Worm (Caenorhabditis elegans) whole organism, early embryonic: ENCODE data around the gene C16C8.19.

ENCODE experiments used
- B0310.2 ChIP-seq: sonication (generic microtip); optimal IDR thresholded peaks from 2 replicates; lab custom pipeline; 2016; ENCODE audit warnings: mild to moderate bottlenecking, missing genetic modification characterization, missing compliant biosample characterization
- F13C5.2 ChIP-seq: sonication (generic microtip); optimal IDR thresholded peaks from 2 replicates; lab custom pipeline; 2017; ENCODE audit warnings: mild to moderate bottlenecking, missing genetic modification characterization, inconsistent platforms, missing compliant biosample characterization
- aly-1 ChIP-seq: sonication (generic microtip); optimal IDR thresholded peaks from 2 replicates; lab custom pipeline; 2016; ENCODE audit warnings: missing genetic modification characterization, missing compliant biosample characterization
- ama-1 ChIP-seq: fragments of 150-350 bp; optimal IDR thresholded peaks from 2 replicates; lab custom pipeline; 2014
- ceh-13 ChIP-seq: fragments of 200-800 bp; sonication (Bioruptor generic); optimal IDR thresholded peaks from 2 replicates; lab custom pipeline; 2018; ENCODE audit warnings: mild to moderate bottlenecking, missing genetic modification characterization, missing compliant biosample characterization
- ceh-36 ChIP-seq: sonication (generic microtip); optimal IDR thresholded peaks from 2 replicates; lab custom pipeline; 2016; ENCODE audit warnings: missing genetic modification characterization, inconsistent platforms, missing compliant biosample characterization
- ets-7 ChIP-seq: sonication (generic microtip); optimal IDR thresholded peaks from 2 replicates; lab custom pipeline; 2016; ENCODE audit warnings: missing genotype, missing genetic modification characterization, missing compliant biosample characterization
- flt-1 ChIP-seq: fragments of 200-800 bp; sonication (Bioruptor generic); IDR thresholded peaks from 2 replicates; pipeline ENCODE4 v1.3.6; 2022; ENCODE audit warnings: missing genetic modification characterization, missing compliant biosample characterization
- hmbx-1 ChIP-seq: sonication (generic microtip); optimal IDR thresholded peaks from 2 replicates; lab custom pipeline; 2016; ENCODE audit warnings: mild to moderate bottlenecking, missing genetic modification characterization, missing compliant biosample characterization
- hmg-4 ChIP-seq: fragments of 200-800 bp; sonication (Bioruptor generic); optimal IDR thresholded peaks from 2 replicates; lab custom pipeline; 2018; ENCODE audit warnings: mild to moderate bottlenecking, missing genetic modification characterization, missing compliant biosample characterization
- hnd-1 ChIP-seq: sonication (generic microtip); optimal IDR thresholded peaks from 2 replicates; lab custom pipeline; 2016; ENCODE audit warnings: missing genetic modification characterization, missing compliant biosample characterization
- pes-1 ChIP-seq: fragments of 200-800 bp; sonication (Bioruptor generic); IDR thresholded peaks from 2 replicates; pipeline ENCODE4 v1.3.6; 2022; ENCODE audit warnings: missing genetic modification reagents, missing genetic modification characterization, missing compliant biosample characterization
- scrt-1 ChIP-seq: fragments of 200-800 bp; sonication (Bioruptor generic); IDR thresholded peaks from 2 replicates; pipeline ENCODE4 v1.3.6; 2022; ENCODE audit warnings: missing genetic modification characterization, missing compliant biosample characterization
- sea-1 ChIP-seq: fragments of 200-800 bp; sonication (Bioruptor generic); conservative IDR thresholded peaks from 2 replicates; pipeline ENCODE4 v1.3.6; 2022; ENCODE audit warnings: missing genetic modification characterization, missing compliant biosample characterization
- tbx-11 ChIP-seq: fragments of 200-800 bp; sonication (Bioruptor generic); IDR thresholded peaks from 2 replicates; pipeline ENCODE4 v1.3.6; 2022; ENCODE audit warnings: missing genetic modification characterization, missing compliant biosample characterization
- tbx-37 ChIP-seq: fragments of 200-800 bp; sonication (Bioruptor generic); conservative IDR thresholded peaks from 2 replicates; pipeline ENCODE4 v1.3.6; 2022; ENCODE audit warnings: missing genetic modification reagents, missing genetic modification characterization, missing compliant biosample characterization
- tra-4 ChIP-seq: sonication (generic microtip); optimal IDR thresholded peaks from 2 replicates; lab custom pipeline; 2017; ENCODE audit warnings: missing genetic modification characterization, missing compliant biosample characterization

Gene C16C8.19

ce11 chrII:3471603-3472002 lies 13.3 kb downstream of the C16C8.19 start, which contains the start of gene Y49F6B.13:
TSS of gene Y49F6B.13 (minus strand) at chrII:3471703.
- TF ChIP-seq hmg-4 (GFP tag; lab: Kevin White, UChicago) (no peak), tbx-37 (no peak), hnd-1 (tag; lab: Kevin White, UChicago) (no peak), ceh-13 (GFP tag; lab: Kevin White, UChicago) (no peak), tbx-11 (GFP tag; lab: Robert Waterston, UW) (no peak), hmbx-1 (tag; lab: Kevin White, UChicago) (no peak), ceh-36 (no peak), B0310.2 (tag; lab: Kevin White, UChicago) (no peak), flt-1 (GFP tag; lab: Robert Waterston, UW) (no peak), ets-7 (tag; lab: Kevin White, UChicago) (no peak), sea-1 (GFP tag; lab: Robert Waterston, UW) (no peak)

- no peak for TF ChIP-seq ama-1
- no peak for TF ChIP-seq tra-4
- TF ChIP-seq aly-1 (tag; lab: Kevin White, UChicago): no peak
- TF ChIP-seq F13C5.2: no peak
- TF ChIP-seq tbx-11 (GFP tag; lab: Robert Waterston, UW): no peak
- TF ChIP-seq pes-1 (GFP tag; lab: Robert Waterston, UW): no peak
- TF ChIP-seq B0310.2 (tag; lab: Kevin White, UChicago): no peak
- no peak for TF ChIP-seq hmbx-1 (tag; lab: Kevin White, UChicago)
- TF ChIP-seq tbx-37: no peak
- no peak for TF ChIP-seq hmg-4 (GFP tag; lab: Kevin White, UChicago)
- no peak for TF ChIP-seq scrt-1 (GFP tag; lab: Robert Waterston, UW)
- no peak for TF ChIP-seq hnd-1 (tag; lab: Kevin White, UChicago)
- no peak for TF ChIP-seq sea-1 (GFP tag; lab: Robert Waterston, UW)
- no peak for TF ChIP-seq flt-1 (GFP tag; lab: Robert Waterston, UW)
- no peak for TF ChIP-seq ceh-36
- no peak for TF ChIP-seq ets-7 (tag; lab: Kevin White, UChicago)
- TF ChIP-seq ceh-13 (GFP tag; lab: Kevin White, UChicago): no peak
These were observed 14.0 kb downstream of the C16C8.19 start, which contains the start of gene Y49F6B.12 for ce11 chrII:3472316-3472715. TSS of gene Y49F6B.12 (minus strand) at chrII:3472416.

- TF ChIP-seq hmg-4 (GFP tag; lab: Kevin White, UChicago): no peak
- no peak for TF ChIP-seq ceh-36
- TF ChIP-seq tbx-11 (GFP tag; lab: Robert Waterston, UW): no peak
- no peak for TF ChIP-seq hmbx-1 (tag; lab: Kevin White, UChicago)
- TF ChIP-seq pes-1 (GFP tag; lab: Robert Waterston, UW): no peak
- no peak for TF ChIP-seq ama-1
- TF ChIP-seq ets-7 (tag; lab: Kevin White, UChicago): no peak
- no peak for TF ChIP-seq F13C5.2
- no peak for TF ChIP-seq scrt-1 (GFP tag; lab: Robert Waterston, UW)
- no peak for TF ChIP-seq hnd-1 (tag; lab: Kevin White, UChicago)
- TF ChIP-seq ceh-13 (GFP tag; lab: Kevin White, UChicago): no peak
- no peak for TF ChIP-seq aly-1 (tag; lab: Kevin White, UChicago)
These were observed 14.5 kb downstream of the C16C8.19 start, which contains the start of gene Y49F6B.6 for ce11 chrII:3472817-3473216. TSS of gene Y49F6B.6 (plus strand) at chrII:3473117.

ce11 chrII:3473744-3474143 lies 15.5 kb downstream of the C16C8.19 start, which contains the start of gene sdz-32:
TSS of gene sdz-32 (plus strand) at chrII:3474044.
- TF ChIP-seq sea-1 (GFP tag; lab: Robert Waterston, UW) (no peak), tbx-37 (no peak), ceh-13 (GFP tag; lab: Kevin White, UChicago) (no peak), pes-1 (GFP tag; lab: Robert Waterston, UW) (no peak), aly-1 (tag; lab: Kevin White, UChicago) (no peak), flt-1 (GFP tag; lab: Robert Waterston, UW) (no peak), tra-4 (no peak), ceh-36 (no peak), tbx-11 (GFP tag; lab: Robert Waterston, UW) (no peak), hmg-4 (GFP tag; lab: Kevin White, UChicago) (no peak), scrt-1 (GFP tag; lab: Robert Waterston, UW) (no peak), B0310.2 (tag; lab: Kevin White, UChicago) (no peak), ama-1 (no peak), hnd-1 (tag; lab: Kevin White, UChicago) (no peak), ets-7 (tag; lab: Kevin White, UChicago) (no peak), F13C5.2 (no peak), hmbx-1 (tag; lab: Kevin White, UChicago) (no peak)

ce11 chrII:3476536-3476935 lies 18.2 kb downstream of the C16C8.19 start:
- TF ChIP-seq hmg-4 (GFP tag; lab: Kevin White, UChicago): no peak
- no peak for TF ChIP-seq hmbx-1 (tag; lab: Kevin White, UChicago)
- peak; percentile 71 for TF ChIP-seq ceh-36

- TF ChIP-seq pes-1 (GFP tag; lab: Robert Waterston, UW): no peak
- TF ChIP-seq aly-1 (tag; lab: Kevin White, UChicago): no peak
- no peak for TF ChIP-seq hmg-4 (GFP tag; lab: Kevin White, UChicago)
- no peak for TF ChIP-seq tbx-37
- no peak for TF ChIP-seq tra-4
- TF ChIP-seq sea-1 (GFP tag; lab: Robert Waterston, UW): no peak
- no peak for TF ChIP-seq B0310.2 (tag; lab: Kevin White, UChicago)
- TF ChIP-seq tbx-11 (GFP tag; lab: Robert Waterston, UW): no peak
- no peak for TF ChIP-seq ceh-36
- TF ChIP-seq hmbx-1 (tag; lab: Kevin White, UChicago): no peak
- no peak for TF ChIP-seq ceh-13 (GFP tag; lab: Kevin White, UChicago)
- TF ChIP-seq F13C5.2: no peak
- no peak for TF ChIP-seq flt-1 (GFP tag; lab: Robert Waterston, UW)
- TF ChIP-seq ama-1: no peak
- no peak for TF ChIP-seq scrt-1 (GFP tag; lab: Robert Waterston, UW)
- TF ChIP-seq hnd-1 (tag; lab: Kevin White, UChicago): no peak
These were observed 18.9 kb downstream of the C16C8.19 start, which contains the start of gene fbxb-104 for ce11 chrII:3477171-3477570. TSS of gene fbxb-104 (minus strand) at chrII:3477271.

- TF ChIP-seq sea-1 (GFP tag; lab: Robert Waterston, UW) (no peak), ama-1 (no peak), hmbx-1 (tag; lab: Kevin White, UChicago) (no peak), ceh-13 (GFP tag; lab: Kevin White, UChicago) (no peak), scrt-1 (GFP tag; lab: Robert Waterston, UW) (no peak), ceh-36 (no peak), hnd-1 (tag; lab: Kevin White, UChicago) (no peak), aly-1 (tag; lab: Kevin White, UChicago) (no peak), ets-7 (tag; lab: Kevin White, UChicago) (no peak), tbx-37 (no peak), hmg-4 (GFP tag; lab: Kevin White, UChicago) (no peak), flt-1 (GFP tag; lab: Robert Waterston, UW) (no peak), pes-1 (GFP tag; lab: Robert Waterston, UW) (no peak), B0310.2 (tag; lab: Kevin White, UChicago) (no peak), tbx-11 (GFP tag; lab: Robert Waterston, UW) (no peak), F13C5.2 (no peak)
These were observed 23.3 kb downstream of the C16C8.19 start, which contains the start of gene Y49F6B.8 for ce11 chrII:3481584-3481983. TSS of gene Y49F6B.8 (minus strand) at chrII:3481684.
